Fruit fly (Drosophila melanogaster) whole organism, embryonic: ENCODE results near the gene mRpL48.

Experiments
- Abd-B ChIP-seq: fragments of 200-800 bp; sonication (Bioruptor generic); optimal IDR thresholded peaks from 2 replicates; lab custom pipeline; 2018; ENCODE audit warnings: missing biosample characterization, mild to moderate bottlenecking, missing genetic modification characterization, moderate library complexity
- Aef1 ChIP-seq: fragments of 200-800 bp; sonication (Bioruptor generic); IDR thresholded peaks from 3 replicates; pipeline ENCODE4 v1.3.6; 2022; ENCODE audit warnings: missing biosample characterization, missing genetic modification characterization
- Blimp-1 ChIP-seq: fragments of 200-800 bp; sonication (Bioruptor generic); optimal IDR thresholded peaks from 3 replicates; lab custom pipeline; 2018; ENCODE audit warnings: missing biosample characterization, missing genetic modification characterization, mild to moderate bottlenecking, moderate library complexity, missing genetic modification reagents
- CG10209 ChIP-seq: fragments of 200-800 bp; sonication (Bioruptor generic); optimal IDR thresholded peaks from 3 replicates; lab custom pipeline; 2017; ENCODE audit warnings: missing biosample characterization, mild to moderate bottlenecking, missing genetic modification characterization, missing genetic modification reagents
- CG10321 ChIP-seq: fragments of 200-800 bp; sonication (Bioruptor generic); IDR thresholded peaks from 2 replicates; pipeline ENCODE4 v1.3.6; 2022; ENCODE audit warnings: missing biosample characterization, missing genetic modification characterization
- CG12391 ChIP-seq: fragments of 200-800 bp; sonication (Bioruptor generic); optimal IDR thresholded peaks from 3 replicates; lab custom pipeline; 2018; ENCODE audit warnings: missing biosample characterization, mild to moderate bottlenecking, missing genetic modification characterization, moderate library complexity
- CG14965 ChIP-seq: fragments of 200-800 bp; sonication (Bioruptor generic); optimal IDR thresholded peaks from 2 replicates; lab custom pipeline; 2016; ENCODE audit warnings: missing biosample characterization, missing genetic modification characterization, borderline replicate concordance
- CG15073 ChIP-seq: fragments of 200-800 bp; sonication (Bioruptor generic); optimal IDR thresholded peaks from 2 replicates; lab custom pipeline; 2016; ENCODE audit warnings: missing biosample characterization, missing genetic modification characterization
- CG17802 ChIP-seq: fragments of 200-800 bp; sonication (Bioruptor generic); optimal IDR thresholded peaks from 2 replicates; lab custom pipeline; 2018; ENCODE audit warnings: missing biosample characterization, mild to moderate bottlenecking, missing genetic modification characterization, moderate library complexity
- CG17829 ChIP-seq: fragments of 200-800 bp; optimal IDR thresholded peaks from 2 replicates; lab custom pipeline; 2019; ENCODE audit warnings: missing biosample characterization, mild to moderate bottlenecking, missing genetic modification characterization, moderate library complexity
- CG18262 ChIP-seq: fragments of 200-800 bp; optimal IDR thresholded peaks from 3 replicates; lab custom pipeline; 2019; ENCODE audit warnings: missing biosample characterization, mild to moderate bottlenecking, missing genetic modification characterization, moderate library complexity
- CG2889 ChIP-seq: fragments of 200-800 bp; sonication (Bioruptor generic); IDR thresholded peaks from 3 replicates; pipeline ENCODE4 v1.3.6; 2022; ENCODE audit warnings: missing biosample characterization, missing genetic modification characterization
- CG31365 ChIP-seq: fragments of 200-800 bp; sonication (Bioruptor generic); optimal IDR thresholded peaks from 2 replicates; lab custom pipeline; 2018; ENCODE audit warnings: missing biosample characterization, mild to moderate bottlenecking, missing genetic modification characterization
- CG34422 ChIP-seq: fragments of 200-800 bp; sonication (Bioruptor generic); IDR thresholded peaks from 3 replicates; pipeline ENCODE4 v1.3.6; 2022; ENCODE audit warnings: missing biosample characterization, missing genetic modification characterization
- CG3847 ChIP-seq: fragments of 200-800 bp; sonication (Bioruptor generic); IDR thresholded peaks from 2 replicates; pipeline ENCODE4 v1.3.6; 2022; ENCODE audit warnings: missing biosample characterization, missing genetic modification characterization
- CG7745 ChIP-seq: fragments of 200-800 bp; sonication (Bioruptor generic); optimal IDR thresholded peaks from 2 replicates; lab custom pipeline; 2018; ENCODE audit warnings: missing biosample characterization, mild to moderate bottlenecking, missing genetic modification characterization, moderate library complexity
- CG9932 ChIP-seq: fragments of 200-800 bp; sonication (Bioruptor generic); IDR thresholded peaks from 2 replicates; pipeline ENCODE4 v1.3.6; 2022; ENCODE audit warnings: missing biosample characterization, missing genetic modification characterization
- CoRest ChIP-seq: fragments of 200-800 bp; sonication (Bioruptor generic); optimal IDR thresholded peaks from 3 replicates; lab custom pipeline; 2018; ENCODE audit warnings: missing biosample characterization, mild to moderate bottlenecking, missing genetic modification characterization, moderate library complexity
- Dfd ChIP-seq, 2 experiments: fragments of >200 bp; optimal IDR thresholded peaks; 2 replicates each; lab custom pipeline; 2017; ENCODE audit warnings: missing biosample characterization in 2 of 2, missing genetic modification characterization in 2 of 2
- E2f2 ChIP-seq: fragments of 200-800 bp; sonication (Bioruptor generic); IDR thresholded peaks from 2 replicates; pipeline ENCODE4 v1.3.6; 2022; ENCODE audit warnings: missing biosample characterization, missing genetic modification characterization
- Eip74EF ChIP-seq, 2 experiments: fragments of 200-800 bp in 1 of 2; fragments of >200 bp in 1 of 2; sonication (Bioruptor generic) in 1 of 2; optimal IDR thresholded peaks; 2 replicates each; lab custom pipeline; 2017 to 2019; ENCODE audit warnings: missing biosample characterization in 2 of 2, missing genetic modification characterization in 2 of 2, mild to moderate bottlenecking in 1 of 2, moderate library complexity in 1 of 2
- Elba2 ChIP-seq: fragments of 200-800 bp; sonication (Bioruptor generic); optimal IDR thresholded peaks from 3 replicates; lab custom pipeline; 2016; ENCODE audit warnings: missing biosample characterization, missing genetic modification characterization
- H15 ChIP-seq: fragments of 200-800 bp; sonication (Bioruptor generic); IDR thresholded peaks from 3 replicates; pipeline ENCODE4 v1.3.6; 2022; ENCODE audit warnings: missing biosample characterization, missing genetic modification characterization
- HLH54F ChIP-seq: fragments of 200-800 bp; sonication (Bioruptor generic); optimal IDR thresholded peaks from 3 replicates; lab custom pipeline; 2016; ENCODE audit warnings: missing biosample characterization, missing genetic modification characterization
- Mad ChIP-seq: fragments of 200-800 bp; sonication (Bioruptor generic); optimal IDR thresholded peaks from 2 replicates; lab custom pipeline; 2016; ENCODE audit warnings: missing biosample characterization, missing genetic modification characterization
- Med ChIP-seq: fragments of 200-800 bp; sonication (Bioruptor generic); peaks from one replicate; lab custom pipeline; 2016; ENCODE audit warnings: missing biosample characterization, missing genetic modification characterization, mild to moderate bottlenecking, inconsistent platforms, moderate library complexity
- Poxn ChIP-seq: fragments of 200-800 bp; sonication (Bioruptor generic); IDR thresholded peaks from 2 replicates; pipeline ENCODE4 v1.3.6; 2022; ENCODE audit warnings: missing biosample characterization, missing genetic modification characterization
- Ravus ChIP-seq: fragments of 200-800 bp; sonication (Bioruptor generic); IDR thresholded peaks from 2 replicates; pipeline ENCODE4 v1.3.6; 2022; ENCODE audit warnings: missing biosample characterization, missing genetic modification characterization
- Sox100B ChIP-seq: fragments of 200-800 bp; sonication (Bioruptor generic); optimal IDR thresholded peaks from 3 replicates; lab custom pipeline; 2018; ENCODE audit warnings: missing biosample characterization, mild to moderate bottlenecking, missing genetic modification characterization
- ash1 ChIP-seq: fragments of 200-800 bp; sonication (Bioruptor generic); optimal IDR thresholded peaks from 2 replicates; lab custom pipeline; 2018; ENCODE audit warnings: missing biosample characterization, mild to moderate bottlenecking, missing genetic modification characterization
- btn ChIP-seq: fragments of 200-800 bp; sonication (Bioruptor generic); optimal IDR thresholded peaks from 2 replicates; lab custom pipeline; 2016; ENCODE audit warnings: missing biosample characterization, missing genetic modification characterization
- cato ChIP-seq: fragments of 200-800 bp; sonication (Bioruptor generic); optimal IDR thresholded peaks from 2 replicates; lab custom pipeline; 2016; ENCODE audit warnings: missing biosample characterization, missing genetic modification characterization, borderline replicate concordance
- caup ChIP-seq: fragments of 200-800 bp; sonication (Bioruptor generic); optimal IDR thresholded peaks from 3 replicates; lab custom pipeline; 2017; ENCODE audit warnings: missing biosample characterization, mild to moderate bottlenecking, missing genetic modification characterization, moderate library complexity; ENCODE audit not compliant: severe bottlenecking
- danr ChIP-seq: fragments of 200-800 bp; sonication (Bioruptor generic); IDR thresholded peaks from 2 replicates; pipeline ENCODE4 v1.3.6; 2022; ENCODE audit warnings: missing biosample characterization, missing genetic modification characterization
- fu2 ChIP-seq: fragments of 200-800 bp; sonication (Bioruptor generic); optimal IDR thresholded peaks from 2 replicates; lab custom pipeline; 2016; ENCODE audit warnings: missing biosample characterization, missing genetic modification characterization
- grn ChIP-seq: fragments of 200-800 bp; sonication (Bioruptor generic); optimal IDR thresholded peaks from 3 replicates; lab custom pipeline; 2017; ENCODE audit warnings: missing biosample characterization, missing genetic modification characterization
- hbn ChIP-seq: fragments of 200-800 bp; sonication (Bioruptor generic); IDR thresholded peaks from 2 replicates; pipeline ENCODE4 v1.3.6; 2022; ENCODE audit warnings: missing biosample characterization, missing genetic modification characterization; ENCODE audit not compliant: partially characterized antibody
- jing ChIP-seq: fragments of 200-800 bp; sonication (Bioruptor generic); optimal IDR thresholded peaks from 2 replicates; lab custom pipeline; 2018; ENCODE audit warnings: missing biosample characterization, mild to moderate bottlenecking, missing genetic modification characterization
- kay ChIP-seq: fragments of 200-800 bp; sonication (Bioruptor generic); optimal IDR thresholded peaks from 2 replicates; lab custom pipeline; 2016; ENCODE audit warnings: missing biosample characterization, missing genetic modification characterization
- ken ChIP-seq: fragments of 200-800 bp; sonication (Bioruptor generic); IDR thresholded peaks from 3 replicates; pipeline ENCODE4 v1.3.6; 2022; ENCODE audit warnings: missing biosample characterization, missing genetic modification characterization
- lbe ChIP-seq: fragments of 200-800 bp; sonication (Bioruptor generic); optimal IDR thresholded peaks from 2 replicates; lab custom pipeline; 2016; ENCODE audit warnings: missing biosample characterization, mild to moderate bottlenecking, missing genetic modification characterization
- nom ChIP-seq: fragments of 200-800 bp; sonication (Bioruptor generic); optimal IDR thresholded peaks from 2 replicates; lab custom pipeline; 2017; ENCODE audit warnings: missing biosample characterization, missing genetic modification characterization, mild to moderate bottlenecking, moderate library complexity, missing genetic modification reagents
- psq ChIP-seq: fragments of 200-800 bp; sonication (Bioruptor generic); optimal IDR thresholded peaks from 2 replicates; lab custom pipeline; 2017; ENCODE audit warnings: missing biosample characterization, missing genetic modification characterization
- seq ChIP-seq: fragments of 200-800 bp; sonication (Bioruptor generic); IDR thresholded peaks from 2 replicates; pipeline ENCODE4 v1.3.6; 2022; ENCODE audit warnings: missing biosample characterization, missing genetic modification characterization
- sima ChIP-seq: fragments of 200-800 bp; sonication (Bioruptor generic); optimal IDR thresholded peaks from 2 replicates; lab custom pipeline; 2016; ENCODE audit warnings: missing biosample characterization, missing genetic modification characterization
- sob ChIP-seq: fragments of 200-800 bp; sonication (Bioruptor generic); IDR thresholded peaks from 2 replicates; pipeline ENCODE4 v1.3.6; 2022; ENCODE audit warnings: missing biosample characterization, missing genetic modification characterization
- tap ChIP-seq: fragments of 200-800 bp; optimal IDR thresholded peaks from 3 replicates; lab custom pipeline; 2019; ENCODE audit warnings: missing biosample characterization, mild to moderate bottlenecking, missing genetic modification characterization, moderate library complexity
- toy ChIP-seq: fragments of 200-800 bp; sonication (Bioruptor generic); IDR thresholded peaks from 2 replicates; pipeline ENCODE4 v1.3.6; 2022; ENCODE audit warnings: missing biosample characterization, missing genetic modification characterization
- unpg ChIP-seq: fragments of 200-800 bp; sonication (Bioruptor generic); optimal IDR thresholded peaks from 3 replicates; lab custom pipeline; 2018; ENCODE audit warnings: missing biosample characterization, mild to moderate bottlenecking, missing genetic modification characterization, moderate library complexity
- vvl ChIP-seq: fragments of 200-800 bp; sonication (Bioruptor generic); IDR thresholded peaks from 2 replicates; pipeline ENCODE4 v1.3.6; 2022; ENCODE audit warnings: missing biosample characterization, missing genetic modification characterization

mRpL48 gene

DNA sequence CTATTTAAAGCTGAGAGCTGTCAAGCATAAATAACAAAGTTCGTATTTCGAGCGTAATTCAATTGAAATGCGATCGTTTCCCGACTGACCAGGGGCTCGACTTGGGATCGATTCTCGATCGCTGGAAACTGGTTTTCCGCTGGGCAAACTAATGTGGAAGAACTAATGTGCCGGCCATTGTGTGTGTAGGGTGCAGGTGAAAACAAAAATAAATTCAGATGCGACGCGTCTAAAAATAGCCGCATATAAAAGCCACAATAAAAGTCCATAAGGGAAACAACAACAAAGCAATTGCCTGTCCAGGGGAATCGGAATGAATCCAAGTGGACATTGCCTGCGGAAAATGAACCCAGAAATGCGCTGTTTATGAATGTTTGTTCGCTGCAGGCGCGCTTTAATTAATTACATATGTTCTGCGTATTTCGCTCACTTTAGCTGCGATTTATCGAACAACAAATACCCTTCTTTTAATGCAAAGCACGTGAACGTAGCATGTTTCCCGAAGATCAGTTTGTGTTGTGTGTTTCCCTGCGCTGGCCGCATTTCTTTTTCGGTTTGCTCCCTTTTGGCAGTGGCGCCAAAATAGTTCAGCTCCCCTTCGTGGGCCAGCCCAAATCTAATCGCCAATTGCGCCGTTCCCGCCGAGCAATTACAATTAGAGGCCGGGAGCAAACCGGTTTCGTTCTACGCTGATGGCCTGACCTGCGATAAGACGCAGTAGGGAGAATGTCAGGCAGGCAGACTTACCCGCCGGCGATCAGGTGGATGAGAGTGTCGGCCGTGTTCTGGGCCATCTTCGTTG is 13.1 kb downstream of the mRpL48 start (continued):
- TF ChIP-seq HLH54F (GFP tag; lab: Kevin White, UChicago) (no peak), CG9932 (GFP tag; lab: Robert Waterston, UW) (peak; percentile 30), toy (GFP tag; lab: Robert Waterston, UW) (no peak), Sox100B (GFP tag; lab: Kevin White, UChicago) (peak; percentile 28), ash1 (GFP tag; lab: Kevin White, UChicago) (no peak), CG31365 (no peak), CG12391 (peak; percentile 18), CG10209 (GFP tag; lab: Kevin White, UChicago) (no peak), tap (tag; lab: Kevin White, UChicago) (no peak), cato (GFP tag; lab: Kevin White, UChicago) (peak; percentile 9), CG2889 (GFP tag; lab: Robert Waterston, UW) (no peak), CG18262 (peak; percentile 24), CG17829 (tag; lab: Kevin White, UChicago) (peak; percentile 32), btn (GFP tag; lab: Kevin White, UChicago) (peak; percentile 15), Eip74EF (GFP tag; optimal IDR thresholded peaks at IDR 0.05; lab: Kevin White, UChicago) (peak in 1 of 2 experiments; percentile 53), hbn (GFP tag; lab: Robert Waterston, UW) (no peak), CG3847 (GFP tag; lab: Robert Waterston, UW) (no peak), seq (GFP tag; lab: Robert Waterston, UW) (no peak), nom (peak; percentile 36), H15 (GFP tag; lab: Robert Waterston, UW) (no peak), CG14965 (GFP tag; lab: Kevin White, UChicago) (no peak), vvl (GFP tag; lab: Robert Waterston, UW) (no peak), CG7745 (tag; lab: Kevin White, UChicago) (no peak), lbe (GFP tag; lab: Kevin White, UChicago) (no peak), psq (GFP tag; lab: Kevin White, UChicago) (no peak), Mad (GFP tag; lab: Kevin White, UChicago) (no peak), ken (GFP tag; lab: Robert Waterston, UW) (no peak), CoRest (tag; lab: Kevin White, UChicago) (peak; percentile 23), Med (GFP tag; lab: Kevin White, UChicago) (peak; percentile 74), jing (GFP tag; lab: Kevin White, UChicago) (no peak), Aef1 (GFP tag; lab: Robert Waterston, UW) (no peak), grn (peak; percentile 43), sob (GFP tag; lab: Robert Waterston, UW) (no peak), Elba2 (no peak), E2f2 (GFP tag; lab: Robert Waterston, UW) (no peak), CG10321 (no peak), CG15073 (GFP tag; lab: Kevin White, UChicago) (no peak), unpg (GFP tag; lab: Kevin White, UChicago) (peak; percentile 15), Ravus (GFP tag; lab: Robert Waterston, UW) (no peak), caup (GFP tag; lab: Kevin White, UChicago) (no peak), Abd-B (GFP tag; lab: Kevin White, UChicago) (no peak), danr (GFP tag; lab: Robert Waterston, UW) (no peak), CG34422 (no peak), Poxn (GFP tag; lab: Robert Waterston, UW) (no peak), CG17802 (tag; lab: Kevin White, UChicago) (peak; percentile 10), Blimp-1 (GFP tag; lab: Kevin White, UChicago) (peak; percentile 55), sima (no peak), fu2 (GFP tag; lab: Kevin White, UChicago) (no peak), Dfd (GFP tag; optimal IDR thresholded peaks at IDR 0.05; lab: Kevin White, UChicago) (no peak), kay (GFP tag; lab: Kevin White, UChicago) (no peak)
